Comparison of ENCODE assay signal across 1 fruit fly cellular context in the genomic region with DNA sequence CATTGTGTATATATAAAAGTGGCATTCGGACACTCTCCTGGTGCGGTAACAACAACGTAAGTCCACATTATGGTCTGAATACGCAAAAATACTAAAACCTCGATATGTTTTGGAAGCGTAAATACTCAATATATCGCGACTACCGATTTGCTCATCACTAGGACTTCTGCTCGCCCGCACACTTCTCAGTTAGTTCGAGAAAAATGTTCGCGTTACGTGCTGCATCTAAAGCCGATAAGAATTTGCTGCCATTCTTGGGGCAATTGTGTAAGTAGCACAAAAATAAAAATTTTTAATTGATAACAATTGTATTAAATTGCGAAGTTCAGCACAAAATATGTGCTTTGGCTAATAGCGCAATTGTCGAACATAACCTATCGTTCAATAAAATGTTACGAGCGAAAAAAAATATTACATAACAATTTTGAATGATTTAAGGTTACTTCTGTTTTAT.
TF ChIP-seq lines count a peak whose summit lies in the region.

A gene (minus strand): TSS at position 71 of the 454 bp plus-strand sequence.

TF ChIP-seq in whole organism, embryonic, 481 proteins besides CTCF, POLR2A, EP300 and RAD21 (continued from another document and continues in another):
- TF ChIP-seq CG11504 (tag; optimal IDR thresholded peaks at IDR 0.05; lab: Kevin White, UChicago) (no peak), GATAe (GFP tag; conservative IDR thresholded peaks at IDR 0.05; lab: Robert Waterston, UW) (no peak), dpn (GFP tag; optimal IDR thresholded peaks at IDR 0.05; lab: Kevin White, UChicago) (no peak), vnd (GFP tag; IDR thresholded peaks at IDR 0.05; lab: Robert Waterston, UW; ENCODE audit: partially characterized antibody) (peak; percentile 56; the same call in 1 of the 3 replicates), CG10209 (GFP tag; optimal IDR thresholded peaks at IDR 0.05; lab: Kevin White, UChicago) (no peak), CG10147 (GFP tag; optimal IDR thresholded peaks at IDR 0.05; lab: Kevin White, UChicago) (peak; percentile 42), bsh (GFP tag; optimal IDR thresholded peaks at IDR 0.05; lab: Kevin White, UChicago) (peak in 1 of 2 experiments; percentile 11), ro (GFP tag; IDR thresholded peaks at IDR 0.05; lab: Robert Waterston, UW) (no peak), zen (tag; optimal IDR thresholded peaks at IDR 0.05; lab: Kevin White, UChicago) (peak; percentile 4), CG12769 (tag; optimal IDR thresholded peaks at IDR 0.05; lab: Kevin White, UChicago) (peak; percentile 16), fd102C (GFP tag; optimal IDR thresholded peaks at IDR 0.05; lab: Kevin White, UChicago) (peak; percentile 20), Dbx (GFP tag; IDR thresholded peaks at IDR 0.05; lab: Robert Waterston, UW) (peak; percentile 59; the same call in 1 of the 3 replicates), sug (tag; optimal IDR thresholded peaks at IDR 0.05; lab: Kevin White, UChicago) (peak; percentile 16), Nf-YB (GFP tag; optimal IDR thresholded peaks at IDR 0.05; lab: Kevin White, UChicago) (no peak), maf-S (GFP tag; optimal IDR thresholded peaks at IDR 0.05; lab: Kevin White, UChicago) (peak; percentile 11), Trl (optimal IDR thresholded peaks at IDR 0.05; lab: Kevin White, UChicago) (no peak), Trl (GFP tag; optimal IDR thresholded peaks at IDR 0.05; lab: Kevin White, UChicago) (peak; percentile 32), mld (GFP tag; IDR thresholded peaks at IDR 0.05; lab: Robert Waterston, UW; ENCODE audit: partially characterized antibody) (peak; percentile 73; the same call in 1 of the 3 replicates), E2f2 (GFP tag; IDR thresholded peaks at IDR 0.05; lab: Robert Waterston, UW) (peak; percentile 31; the same call in 1 of the 2 replicates), Jarid2 (GFP tag; optimal IDR thresholded peaks at IDR 0.05; lab: Kevin White, UChicago) (no peak), CG12659 (GFP tag; optimal IDR thresholded peaks at IDR 0.05; lab: Kevin White, UChicago) (peak; percentile 79), CG3995 (GFP tag; optimal IDR thresholded peaks at IDR 0.05; lab: Kevin White, UChicago) (peak; percentile 21), eve (GFP tag; optimal IDR thresholded peaks at IDR 0.05; lab: Kevin White, UChicago) (peak in 1 of 2 experiments; percentile 33), CG3281 (GFP tag; optimal IDR thresholded peaks at IDR 0.05; lab: Kevin White, UChicago) (no peak), disco-r (GFP tag; optimal IDR thresholded peaks at IDR 0.05; lab: Kevin White, UChicago) (no peak), dm (GFP tag; optimal IDR thresholded peaks at IDR 0.05; lab: Kevin White, UChicago) (peak; percentile 61), pum (GFP tag; optimal IDR thresholded peaks at IDR 0.05; lab: Kevin White, UChicago) (no peak), CG16813 (GFP tag; IDR thresholded peaks at IDR 0.05; lab: Robert Waterston, UW; ENCODE audit: partially characterized antibody) (peak; percentile 78; the same call in 2 of the 3 replicates), Hsf (GFP tag; optimal IDR thresholded peaks at IDR 0.05; lab: Kevin White, UChicago) (peak; percentile 4), Ets97D (GFP tag; optimal IDR thresholded peaks at IDR 0.05; lab: Kevin White, UChicago) (peak; percentile 45), CG8924 (tag; optimal IDR thresholded peaks at IDR 0.05; lab: Kevin White, UChicago) (no peak), sob (GFP tag; IDR thresholded peaks at IDR 0.05; lab: Robert Waterston, UW) (peak; percentile 39; the same call in 1 of the 2 replicates), CG14860 (GFP tag; IDR thresholded peaks at IDR 0.05; lab: Robert Waterston, UW; ENCODE audit: partially characterized antibody) (no peak), PHDP (tag; optimal IDR thresholded peaks at IDR 0.05; lab: Kevin White, UChicago) (peak; percentile 25), CG7963 (GFP tag; IDR thresholded peaks at IDR 0.05; lab: Robert Waterston, UW; ENCODE audit: partially characterized antibody) (peak; percentile 52; the same call in 2 of the 3 replicates), Bgb (GFP tag; IDR thresholded peaks at IDR 0.05; lab: Robert Waterston, UW; ENCODE audit: partially characterized antibody) (peak; percentile 79), Med (GFP tag; lab: Kevin White, UChicago) (peak; percentile 93), crol (GFP tag; IDR thresholded peaks at IDR 0.05; lab: Robert Waterston, UW) (no peak), CG17186 (GFP tag; optimal IDR thresholded peaks at IDR 0.05; lab: Kevin White, UChicago) (peak; percentile 54), CG13894 (tag; optimal IDR thresholded peaks at IDR 0.05; lab: Kevin White, UChicago) (peak; percentile 59), CG1603 (tag; optimal IDR thresholded peaks at IDR 0.05; lab: Kevin White, UChicago) (peak; percentile 91), Lhr (GFP tag; optimal IDR thresholded peaks at IDR 0.05; lab: Kevin White, UChicago) (peak; percentile 36), CG31365 (tag; optimal IDR thresholded peaks at IDR 0.05; lab: Kevin White, UChicago) (no peak), B-H2 (GFP tag; optimal IDR thresholded peaks at IDR 0.05; lab: Kevin White, UChicago) (peak; percentile 6), pzg (GFP tag; optimal IDR thresholded peaks at IDR 0.05; lab: Kevin White, UChicago) (peak; percentile 71), CG33213 (GFP tag; optimal IDR thresholded peaks at IDR 0.05; lab: Kevin White, UChicago) (peak; percentile 42), CG3726 (GFP tag; IDR thresholded peaks at IDR 0.05; lab: Robert Waterston, UW) (no peak), Side (GFP tag; optimal IDR thresholded peaks at IDR 0.05; lab: Kevin White, UChicago) (peak; percentile 25), caup (GFP tag; optimal IDR thresholded peaks at IDR 0.05; lab: Kevin White, UChicago; ENCODE audit: severe bottlenecking) (peak; percentile 40), Vsx1 (GFP tag; optimal IDR thresholded peaks at IDR 0.05; lab: Kevin White, UChicago) (peak; percentile 16), crc (GFP tag; optimal IDR thresholded peaks at IDR 0.05; lab: Kevin White, UChicago) (no peak), trh (GFP tag; optimal IDR thresholded peaks at IDR 0.05; lab: Kevin White, UChicago) (no peak), Sin3A (optimal IDR thresholded peaks at IDR 0.05; lab: Kevin White, UChicago) (peak; percentile 3), Eip74EF (GFP tag; optimal IDR thresholded peaks at IDR 0.05; lab: Kevin White, UChicago) (no peak), Adf1 (GFP tag; IDR thresholded peaks at IDR 0.05; lab: Robert Waterston, UW) (peak; percentile 22; the same call in 1 of the 2 replicates), CG30020 (tag; optimal IDR thresholded peaks at IDR 0.05; lab: Kevin White, UChicago) (peak; percentile 96), CG3163 (GFP tag; optimal IDR thresholded peaks at IDR 0.05; lab: Kevin White, UChicago) (no peak), tx (GFP tag; optimal IDR thresholded peaks at IDR 0.05; lab: Kevin White, UChicago) (peak; percentile 20), CG12299 (tag; optimal IDR thresholded peaks at IDR 0.05; lab: Kevin White, UChicago) (peak; percentile 46), repo (GFP tag; optimal IDR thresholded peaks at IDR 0.05; lab: Kevin White, UChicago) (no peak), HmgZ (tag; optimal IDR thresholded peaks at IDR 0.05; lab: Kevin White, UChicago) (peak; percentile 52), CG12391 (tag; optimal IDR thresholded peaks at IDR 0.05; lab: Kevin White, UChicago) (no peak), CG10959 (GFP tag; IDR thresholded peaks at IDR 0.05; lab: Robert Waterston, UW) (no peak), bigmax (GFP tag; optimal IDR thresholded peaks at IDR 0.05; lab: Kevin White, UChicago) (peak; percentile 93), MESR4 (GFP tag; optimal IDR thresholded peaks at IDR 0.05; lab: Kevin White, UChicago) (peak; percentile 98), Fer1 (GFP tag; optimal IDR thresholded peaks at IDR 0.05; lab: Kevin White, UChicago) (peak; percentile 71), CG2875 (GFP tag; optimal IDR thresholded peaks at IDR 0.05; lab: Kevin White, UChicago) (peak; percentile 41), insv (GFP tag; optimal IDR thresholded peaks at IDR 0.05; lab: Kevin White, UChicago) (peak in 1 of 2 experiments; percentile 23), sens (GFP tag; lab: Kevin White, UChicago) (peak; percentile 90), CG13287 (GFP tag; IDR thresholded peaks at IDR 0.05; lab: Robert Waterston, UW; ENCODE audit: partially characterized antibody) (peak; percentile 64), CG3407 (GFP tag; optimal IDR thresholded peaks at IDR 0.05; lab: Kevin White, UChicago) (peak; percentile 29), inv (GFP tag; IDR thresholded peaks at IDR 0.05; lab: Robert Waterston, UW; ENCODE audit: partially characterized antibody) (peak; percentile 65), CG14965 (GFP tag; optimal IDR thresholded peaks at IDR 0.05; lab: Kevin White, UChicago; ENCODE audit: borderline replicate concordance) (no peak), CG4617 (GFP tag; optimal IDR thresholded peaks at IDR 0.05; lab: Kevin White, UChicago; ENCODE audit: borderline replicate concordance) (peak; percentile 71), tup (GFP tag; optimal IDR thresholded peaks at IDR 0.05; lab: Kevin White, UChicago) (no peak), CG10366 (GFP tag; IDR thresholded peaks at IDR 0.05; lab: Robert Waterston, UW) (no peak), Dll (GFP tag; IDR thresholded peaks at IDR 0.05; lab: Robert Waterston, UW; ENCODE audit: partially characterized antibody) (peak; percentile 66), Hr78 (GFP tag; optimal IDR thresholded peaks at IDR 0.05; lab: Kevin White, UChicago) (no peak), NC2β (GFP tag; optimal IDR thresholded peaks at IDR 0.05; lab: Kevin White, UChicago) (peak; percentile 1), NK7.1 (GFP tag; optimal IDR thresholded peaks at IDR 0.05; lab: Kevin White, UChicago) (peak; percentile 4), CG7786 (GFP tag; optimal IDR thresholded peaks at IDR 0.05; lab: Kevin White, UChicago) (no peak), Sry-δ (GFP tag; optimal IDR thresholded peaks at IDR 0.05; lab: Kevin White, UChicago) (peak; percentile 85), gro (GFP tag; optimal IDR thresholded peaks at IDR 0.05; lab: Kevin White, UChicago) (peak; percentile 18), Meics (GFP tag; optimal IDR thresholded peaks at IDR 0.05; lab: Kevin White, UChicago) (no peak), usp (GFP tag; optimal IDR thresholded peaks at IDR 0.05; lab: Kevin White, UChicago) (no peak), Poxn (GFP tag; IDR thresholded peaks at IDR 0.05; lab: Robert Waterston, UW) (no peak), fu2 (GFP tag; optimal IDR thresholded peaks at IDR 0.05; lab: Kevin White, UChicago) (peak; percentile 6), lilli (GFP tag; optimal IDR thresholded peaks at IDR 0.05; lab: Kevin White, UChicago) (peak; percentile 56), kni (GFP tag; optimal IDR thresholded peaks at IDR 0.05; lab: Kevin White, UChicago) (no peak), Xrp1 (GFP tag; IDR thresholded peaks at IDR 0.05; lab: Robert Waterston, UW) (0 out of 2 replicates have a peak, but pooled peaks have one; percentile 31), zfh2 (GFP tag; optimal IDR thresholded peaks at IDR 0.05; lab: Kevin White, UChicago) (peak; percentile 8), CG34376 (GFP tag; optimal IDR thresholded peaks at IDR 0.05; lab: Kevin White, UChicago) (peak; percentile 46), CG7357 (GFP tag; IDR thresholded peaks at IDR 0.05; lab: Robert Waterston, UW) (peak; percentile 92), CG14441 (GFP tag; IDR thresholded peaks at IDR 0.05; lab: Robert Waterston, UW) (no peak), Hr39 (optimal IDR thresholded peaks at IDR 0.05; lab: Kevin White, UChicago) (no peak), nom (GFP tag; optimal IDR thresholded peaks at IDR 0.05; lab: Kevin White, UChicago) (peak; percentile 72), tin (GFP tag; optimal IDR thresholded peaks at IDR 0.05; lab: Kevin White, UChicago) (no peak), Bdp1 (GFP tag; optimal IDR thresholded peaks at IDR 0.05; lab: Kevin White, UChicago) (no peak), CG2129 (GFP tag; IDR thresholded peaks at IDR 0.05; lab: Robert Waterston, UW; ENCODE audit: partially characterized antibody) (0 out of 2 replicates have a peak, but pooled peaks have one; percentile 27), CG2712 (tag; optimal IDR thresholded peaks at IDR 0.05; lab: Kevin White, UChicago) (peak; percentile 29), Opbp (GFP tag; IDR thresholded peaks at IDR 0.05; lab: Robert Waterston, UW; ENCODE audit: partially characterized antibody) (peak; percentile 90; the same call in 2 of the 3 replicates), CG10267 (tag; optimal IDR thresholded peaks at IDR 0.05; lab: Kevin White, UChicago) (peak; percentile 17), schlank (tag; optimal IDR thresholded peaks at IDR 0.05; lab: Kevin White, UChicago) (no peak), stwl (tag; optimal IDR thresholded peaks at IDR 0.05; lab: Kevin White, UChicago) (no peak), ash1 (GFP tag; optimal IDR thresholded peaks at IDR 0.05; lab: Kevin White, UChicago) (no peak), hkb (optimal IDR thresholded peaks at IDR 0.05; lab: Kevin White, UChicago) (no peak), hkb (GFP tag; IDR thresholded peaks at IDR 0.05; lab: Robert Waterston, UW) (0 out of 2 replicates have a peak, but pooled peaks have one; percentile 14), p53 (GFP tag; optimal IDR thresholded peaks at IDR 0.05; lab: Kevin White, UChicago) (no peak), CG12219 (GFP tag; optimal IDR thresholded peaks at IDR 0.05; lab: Kevin White, UChicago) (no peak), pfk (GFP tag; optimal IDR thresholded peaks at IDR 0.05; lab: Kevin White, UChicago) (peak; percentile 28), vvl (GFP tag; IDR thresholded peaks at IDR 0.05; lab: Robert Waterston, UW) (no peak), Ets65A (GFP tag; lab: Kevin White, UChicago) (peak; percentile 86), lab (GFP tag; optimal IDR thresholded peaks at IDR 0.05; lab: Kevin White, UChicago) (no peak), CG17385 (GFP tag; optimal IDR thresholded peaks at IDR 0.05; lab: Kevin White, UChicago) (peak; percentile 52), kah (GFP tag; optimal IDR thresholded peaks at IDR 0.05; lab: Kevin White, UChicago) (peak; percentile 21), CG8290 (GFP tag; optimal IDR thresholded peaks at IDR 0.05; lab: Kevin White, UChicago) (peak; percentile 12), CG8290 (tag; optimal IDR thresholded peaks at IDR 0.05; lab: Kevin White, UChicago) (peak; percentile 37 to 86), trem (tag; optimal IDR thresholded peaks at IDR 0.05; lab: Kevin White, UChicago) (peak; percentile 26), CG14710 (tag; optimal IDR thresholded peaks at IDR 0.05; lab: Kevin White, UChicago) (peak; percentile 3), CG17802 (tag; optimal IDR thresholded peaks at IDR 0.05; lab: Kevin White, UChicago) (peak; percentile 94), YL-1 (GFP tag; optimal IDR thresholded peaks at IDR 0.05; lab: Kevin White, UChicago) (peak; percentile 97), row (GFP tag; IDR thresholded peaks at IDR 0.05; lab: Robert Waterston, UW) (peak; percentile 80), Xbp1 (GFP tag; optimal IDR thresholded peaks at IDR 0.05; lab: Kevin White, UChicago) (peak; percentile 34)
